Worm (Caenorhabditis elegans) whole organism, young adult: ENCODE measurements around the gene Y73B3B.1.
"Not testable (repeated sequence)": the region's sequence is repeated elsewhere in the genome, so short reads cannot be mapped to it uniquely, and the experiment has no call there.

Source experiments
- B0035.1 ChIP-seq: sonication (generic microtip); optimal IDR thresholded peaks from 2 replicates; lab custom pipeline; 2016; ENCODE audit warnings: missing genetic modification characterization, mild to moderate bottlenecking, missing compliant biosample characterization, missing genotype, missing genetic modification reagents
- B0261.1 ChIP-seq: sonication (generic microtip); optimal IDR thresholded peaks from 2 replicates; lab custom pipeline; 2016; ENCODE audit warnings: mild to moderate bottlenecking, missing genetic modification characterization, moderate library complexity, missing compliant biosample characterization
- D2030.7 ChIP-seq: fragments of 200-800 bp; sonication (Bioruptor generic); IDR thresholded peaks from 2 replicates; pipeline ENCODE4 v1.3.6; 2022; ENCODE audit warnings: missing genetic modification reagents, missing genetic modification characterization, missing compliant biosample characterization
- F37B4.10 ChIP-seq: fragments of 200-800 bp; sonication (Bioruptor generic); IDR thresholded peaks from 2 replicates; pipeline ENCODE4 v1.3.6; 2022; ENCODE audit warnings: missing genetic modification characterization, missing compliant biosample characterization
- F39B2.1 ChIP-seq: fragments of 200-800 bp; sonication (Bioruptor generic); IDR thresholded peaks from 2 replicates; pipeline ENCODE4 v1.3.6; 2022; ENCODE audit warnings: missing genetic modification reagents, missing genetic modification characterization, missing compliant biosample characterization
- F49E8.2 ChIP-seq: sonication (generic microtip); optimal IDR thresholded peaks from 3 replicates; lab custom pipeline; 2017; ENCODE audit warnings: missing genetic modification characterization, mild to moderate bottlenecking, missing compliant biosample characterization, antibody characterized with exemption, moderate library complexity; ENCODE audit not compliant: insufficient read depth
- bed-1 ChIP-seq: fragments of 200-800 bp; sonication (Bioruptor generic); IDR thresholded peaks from 2 replicates; pipeline ENCODE4 v1.3.6; 2022; ENCODE audit warnings: missing genetic modification reagents, missing genetic modification characterization, missing compliant biosample characterization
- cebp-1 ChIP-seq, 2 experiments: fragments of 200-800 bp in 1 of 2; sonication (Bioruptor generic) in 1 of 2; sonication (generic microtip) in 1 of 2; IDR thresholded peaks in 1 of 2; optimal IDR thresholded peaks in 1 of 2; 2 replicates each; pipeline versions ENCODE4 v1.3.6 to Lab custom; 2017 to 2022; ENCODE audit warnings: missing compliant biosample characterization in 2 of 2, missing genetic modification characterization in 2 of 2, mild to moderate bottlenecking in 1 of 2, missing genetic modification reagents in 1 of 2, moderate library complexity in 1 of 2
- egrh-3 ChIP-seq: fragments of 200-800 bp; sonication (Bioruptor generic); IDR thresholded peaks from 2 replicates; pipeline ENCODE4 v1.3.6; 2022; ENCODE audit warnings: missing genetic modification reagents, missing genetic modification characterization, missing compliant biosample characterization
- hmg-1.2 ChIP-seq: fragments of 200-800 bp; sonication (Bioruptor generic); IDR thresholded peaks from 2 replicates; pipeline ENCODE4 v1.3.6; 2022; ENCODE audit warnings: missing genetic modification reagents, missing genetic modification characterization, missing compliant biosample characterization
- hrde-1 ChIP-seq: sonication (generic microtip); optimal IDR thresholded peaks from 2 replicates; lab custom pipeline; 2016; ENCODE audit warnings: missing genetic modification characterization, mild to moderate bottlenecking, missing compliant biosample characterization, moderate library complexity, missing genotype, missing genetic modification reagents, borderline replicate concordance
- let-526 ChIP-seq: fragments of 200-800 bp; sonication (Bioruptor generic); IDR thresholded peaks from 2 replicates; pipeline ENCODE4 v1.3.6; 2022; ENCODE audit warnings: missing genetic modification reagents, missing genetic modification characterization, missing compliant biosample characterization
- lin-26 ChIP-seq: fragments of 200-800 bp; sonication (Bioruptor generic); IDR thresholded peaks from 2 replicates; pipeline ENCODE4 v1.3.6; 2022; ENCODE audit warnings: missing genetic modification reagents, missing genetic modification characterization, missing compliant biosample characterization
- lin-40 ChIP-seq: sonication (generic microtip); optimal IDR thresholded peaks from 2 replicates; lab custom pipeline; 2016; ENCODE audit warnings: missing genetic modification characterization, mild to moderate bottlenecking, missing compliant biosample characterization, missing genotype, missing genetic modification reagents
- lsy-27 ChIP-seq: sonication (generic microtip); optimal IDR thresholded peaks from 2 replicates; lab custom pipeline; 2017; ENCODE audit warnings: missing genetic modification characterization, mild to moderate bottlenecking, missing compliant biosample characterization, antibody characterized with exemption, missing genotype, borderline replicate concordance; ENCODE audit not compliant: insufficient read depth
- mcd-1 ChIP-seq: fragments of 200-800 bp; sonication (Bioruptor generic); IDR thresholded peaks from 2 replicates; pipeline ENCODE4 v1.3.6; 2022; ENCODE audit warnings: missing genetic modification reagents, missing genetic modification characterization, missing compliant biosample characterization
- nfyb-1 ChIP-seq: fragments of 200-800 bp; sonication (Bioruptor generic); IDR thresholded peaks from 2 replicates; pipeline ENCODE4 v1.3.6; 2022; ENCODE audit warnings: missing genetic modification reagents, missing genetic modification characterization, missing compliant biosample characterization
- rec-8 ChIP-seq, 2 experiments: sonication (generic microtip); optimal IDR thresholded peaks; 2 replicates each; lab custom pipeline; 2016; ENCODE audit warnings: mild to moderate bottlenecking in 2 of 2, missing genetic modification characterization in 2 of 2, missing genetic modification reagents in 2 of 2, missing genotype in 2 of 2, missing biosample characterization in 1 of 2, missing compliant biosample characterization in 1 of 2, moderate library complexity in 1 of 2
- rpc-1 ChIP-seq, 2 experiments: fragments of 150-350 bp in 1 of 2; sonication (generic microtip) in 1 of 2; optimal IDR thresholded peaks; 2 replicates each; lab custom pipeline; 2014 to 2018; ENCODE audit warnings: missing biosample characterization in 1 of 2, missing genetic modification characterization in 1 of 2, missing genetic modification reagents in 1 of 2, missing genotype in 1 of 2
- sdz-38 ChIP-seq: sonication (generic microtip); optimal IDR thresholded peaks from 2 replicates; lab custom pipeline; 2016; ENCODE audit warnings: missing genotype, missing genetic modification characterization, missing compliant biosample characterization
- sea-2 ChIP-seq: fragments of 200-800 bp; sonication (Bioruptor generic); IDR thresholded peaks from 2 replicates; pipeline ENCODE4 v1.3.6; 2022; ENCODE audit warnings: missing genetic modification characterization, missing compliant biosample characterization
- snpc-1.1 ChIP-seq: sonication (generic microtip); optimal IDR thresholded peaks from 2 replicates; lab custom pipeline; 2017; ENCODE audit warnings: missing genetic modification characterization, mild to moderate bottlenecking, missing compliant biosample characterization, antibody characterized with exemption, moderate library complexity, missing genotype, missing genetic modification reagents; ENCODE audit not compliant: insufficient read depth
- tbp1 ChIP-seq: fragments of 200-800 bp; sonication (Bioruptor generic); optimal IDR thresholded peaks from 2 replicates; lab custom pipeline; 2018; ENCODE audit warnings: mild to moderate bottlenecking, missing genetic modification characterization, missing compliant biosample characterization
- unc-62 ChIP-seq: fragments of 150-350 bp; optimal IDR thresholded peaks from 2 replicates; lab custom pipeline; 2014; ENCODE audit warnings: missing biosample characterization, missing genetic modification reagents, missing genetic modification characterization
- zfh-2 ChIP-seq: fragments of 200-800 bp; sonication (Bioruptor generic); conservative IDR thresholded peaks from 2 replicates; pipeline ENCODE4 v1.3.6; 2022; ENCODE audit warnings: missing genetic modification reagents, missing genetic modification characterization, missing compliant biosample characterization
- zim-3 ChIP-seq: sonication (generic microtip); optimal IDR thresholded peaks from 2 replicates; lab custom pipeline; 2017; ENCODE audit warnings: mild to moderate bottlenecking, missing genetic modification characterization, moderate library complexity, missing compliant biosample characterization
- ztf-28 ChIP-seq: fragments of 200-800 bp; sonication (Bioruptor generic); IDR thresholded peaks from 2 replicates; pipeline ENCODE4 v1.3.6; 2022; ENCODE audit warnings: missing genetic modification reagents, missing genetic modification characterization, missing compliant biosample characterization

The Y73B3B.1 gene

DNA sequence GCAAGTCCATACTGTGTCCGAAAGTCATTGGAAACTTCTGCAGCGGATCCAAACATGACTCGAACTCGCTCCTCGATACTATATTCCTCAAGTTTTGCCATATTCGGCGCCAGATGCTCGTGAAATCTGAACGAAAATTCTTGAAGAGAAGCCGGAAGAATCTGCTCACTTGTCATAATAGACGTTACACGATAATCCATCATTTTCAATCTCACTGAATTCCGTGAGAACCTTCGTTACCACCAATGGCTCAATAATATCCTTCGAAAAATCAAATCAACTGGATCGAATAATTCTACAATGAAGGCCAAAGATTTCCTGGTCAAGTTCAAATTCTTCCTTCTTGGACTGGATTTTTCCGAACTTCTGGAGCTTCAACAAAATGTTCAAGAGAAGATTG, at the start of gene Y73B3B.1:
Gene Y73B3B.1, minus strand, starts transcription at position 101 of the 400 bp plus-strand sequence.
- TF ChIP-seq unc-62 (GFP tag; lab: Kevin White, UChicago); snpc-1.1; F37B4.10: not testable (repeated sequence)

DNA sequence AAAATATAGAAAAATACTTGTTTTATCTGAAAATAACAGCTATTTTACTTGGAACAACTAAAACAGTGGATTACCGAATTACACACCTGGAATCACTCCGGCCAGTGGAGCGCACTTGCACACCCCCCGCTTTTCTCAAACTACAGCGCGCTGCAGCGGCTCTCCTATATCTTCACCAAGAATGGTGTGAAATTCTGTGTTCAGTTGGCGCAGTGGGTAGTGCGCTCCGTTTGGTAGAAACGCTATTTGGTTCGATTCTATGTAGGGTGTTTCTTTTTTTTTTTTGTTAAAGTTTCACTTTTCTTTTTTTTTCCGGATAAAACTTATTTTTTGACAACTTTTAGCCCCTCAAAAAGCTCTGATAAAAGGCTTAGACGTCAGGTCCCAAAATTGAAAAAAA, 47.5 kb upstream of the Y73B3B.1 start:
- TF ChIP-seq tbp1 (GFP tag; lab: Kevin White, UChicago) = peak; percentile 74
- peak; percentile 29 for TF ChIP-seq rpc-1 (optimal IDR thresholded peaks at IDR 0.05; lab: Kevin White, UChicago)
- TF ChIP-seq rpc-1 (tag; optimal IDR thresholded peaks at IDR 0.05; lab: Kevin White, UChicago) = peak; percentile 64
- peak; percentile 50 for TF ChIP-seq D2030.7
- TF ChIP-seq mcd-1 (GFP tag; lab: Robert Waterston, UW) = peak; percentile 69
- TF ChIP-seq lin-26 = peak; percentile 79
- TF ChIP-seq B0261.1 (tag; lab: Kevin White, UChicago) = peak; percentile 55
- TF ChIP-seq hmg-1.2 = peak; percentile 46
- 0 out of 2 replicates have a peak, but pooled peaks have one; percentile 28 for TF ChIP-seq egrh-3 (GFP tag; lab: Robert Waterston, UW)

DNA sequence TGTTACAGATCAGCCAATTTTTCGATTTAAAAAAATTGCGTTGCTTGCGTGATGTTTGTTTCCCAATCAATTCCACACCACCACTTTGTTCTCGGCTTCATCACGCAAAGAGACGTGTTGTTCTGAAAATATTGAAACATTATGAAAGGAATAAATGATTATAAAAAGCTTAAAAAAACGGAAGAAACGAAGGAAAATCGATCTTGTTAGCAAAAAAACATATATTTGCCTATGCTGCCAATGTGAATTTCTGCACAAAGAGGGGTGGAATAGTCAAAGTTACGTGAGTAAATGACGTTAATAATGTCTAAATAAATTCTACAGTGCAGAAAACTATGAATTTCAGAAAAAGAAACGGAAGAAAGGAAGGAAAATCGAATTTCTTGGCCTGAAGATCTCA, 28.0 kb upstream of the Y73B3B.1 start, which contains the start of gene AC8.10:
Gene AC8.10, minus strand, starts transcription at position 101 of the 400 bp plus-strand sequence.
- TF ChIP-seq hrde-1 (tag; lab: Kevin White, UChicago); sea-2 (GFP tag; lab: Robert Waterston, UW); F49E8.2 (tag; lab: Kevin White, UChicago): not testable (repeated sequence)

DNA sequence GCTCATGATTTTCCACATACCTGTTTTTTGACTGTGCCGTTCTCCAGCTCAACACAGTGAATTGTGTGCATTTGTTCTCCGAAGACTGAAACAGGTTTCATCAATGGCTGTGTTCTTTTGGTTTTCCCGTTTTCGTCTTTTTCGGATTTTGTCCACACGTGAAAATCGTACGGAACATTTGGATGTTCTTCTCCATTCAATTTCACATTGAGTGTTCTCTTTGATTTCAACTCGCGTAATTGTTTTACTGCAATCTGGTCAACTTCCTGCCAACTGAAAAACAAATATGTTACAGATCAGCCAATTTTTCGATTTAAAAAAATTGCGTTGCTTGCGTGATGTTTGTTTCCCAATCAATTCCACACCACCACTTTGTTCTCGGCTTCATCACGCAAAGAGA, 18.3 kb upstream of the Y73B3B.1 start, which contains the start of gene AC8.3:
Gene AC8.3, minus strand, starts transcription at position 101 of the 400 bp plus-strand sequence.
- not testable (repeated sequence) for TF ChIP-seq zim-3 (tag; lab: Kevin White, UChicago); lin-40 (tag; lab: Kevin White, UChicago); hmg-1.2

DNA sequence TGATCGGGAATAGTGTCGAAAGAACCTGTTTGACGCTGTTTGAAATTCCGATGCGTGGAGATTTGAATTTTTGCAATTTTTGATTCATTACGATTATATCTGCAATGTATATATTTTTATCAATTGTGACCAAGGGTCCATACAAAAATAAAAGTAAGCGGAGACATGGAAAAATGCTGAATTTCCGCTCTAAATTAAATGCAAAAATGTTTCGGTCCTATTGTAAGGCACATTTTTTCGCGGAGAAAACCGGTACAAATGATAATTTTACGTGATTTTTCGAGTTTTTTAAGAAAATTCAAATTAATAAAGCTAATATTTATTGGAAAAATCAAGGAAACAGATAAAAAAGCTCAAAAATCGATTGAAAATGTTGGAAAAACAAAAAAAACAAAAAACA, 4.4 kb upstream of the Y73B3B.1 start, which contains the start of gene set-28:
Gene set-28, minus strand, starts transcription at position 101 of the 400 bp plus-strand sequence.
- not testable (repeated sequence) for TF ChIP-seq hmg-1.2; rec-8 (tag; optimal IDR thresholded peaks at IDR 0.05; lab: Kevin White, UChicago); B0035.1 (tag; lab: Kevin White, UChicago)

DNA sequence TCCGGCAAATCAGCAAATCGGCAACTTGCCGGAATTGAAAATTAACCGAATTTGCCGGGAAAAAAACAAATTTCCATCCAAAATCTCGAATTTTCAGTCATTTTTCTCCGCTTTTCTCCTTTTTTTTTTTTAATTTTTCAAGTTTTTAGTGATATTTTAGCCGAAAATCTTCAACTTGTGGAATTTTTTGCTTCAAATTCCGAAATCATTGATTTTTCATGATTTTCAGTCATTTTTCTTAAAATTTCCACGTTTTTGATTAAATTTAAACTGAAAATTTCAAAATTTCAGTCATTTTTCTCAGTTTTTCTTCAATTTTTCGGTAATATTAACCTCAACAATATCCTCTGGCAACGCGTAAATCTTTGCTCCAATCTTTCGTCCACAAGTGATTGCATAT, 1.3 kb downstream of the Y73B3B.1 start, which contains the start of gene Y73B3B.3:
Gene Y73B3B.3, plus strand, starts transcription at position 301 of the 400 bp plus-strand sequence.
- TF ChIP-seq ztf-28 (GFP tag; lab: Robert Waterston, UW); cebp-1 (GFP tag; IDR thresholded peaks at IDR 0.05; lab: Robert Waterston, UW); cebp-1 (tag; optimal IDR thresholded peaks at IDR 0.05; lab: Kevin White, UChicago); lsy-27: not testable (repeated sequence)

DNA sequence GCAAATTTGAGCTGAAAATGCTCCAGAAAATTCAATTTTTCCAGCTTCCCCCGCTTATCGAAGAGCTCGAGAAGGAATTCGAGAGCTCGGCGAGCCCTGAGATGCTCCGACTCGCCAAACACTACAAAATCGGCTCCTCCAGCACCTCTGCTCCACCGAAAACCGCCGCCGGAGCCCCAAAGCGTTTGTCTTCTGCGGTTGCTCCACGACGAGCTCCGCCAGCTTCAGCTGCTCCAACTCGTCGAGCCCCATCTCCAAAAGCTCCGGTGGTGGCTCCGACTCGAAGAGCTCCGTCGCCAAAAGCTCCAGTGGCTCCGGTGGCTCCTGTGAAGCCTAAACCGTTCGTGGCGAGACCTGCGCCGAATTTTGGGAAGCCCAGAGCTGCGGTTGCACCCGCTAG, 14.6 kb downstream of the Y73B3B.1 start:
- TF ChIP-seq egrh-3 (GFP tag; lab: Robert Waterston, UW) (peak; percentile 90), tbp1 (GFP tag; lab: Kevin White, UChicago) (no peak), bed-1 (0 out of 2 replicates have a peak, but pooled peaks have one; percentile 64), zfh-2 (GFP tag; lab: Robert Waterston, UW) (peak; percentile 76), sdz-38 (tag; lab: Kevin White, UChicago) (no peak), nfyb-1 (0 out of 2 replicates have a peak, but pooled peaks have one; percentile 22), cebp-1 (GFP tag; IDR thresholded peaks at IDR 0.05; lab: Robert Waterston, UW) (no peak), cebp-1 (tag; optimal IDR thresholded peaks at IDR 0.05; lab: Kevin White, UChicago) (no peak), let-526 (GFP tag; lab: Robert Waterston, UW) (no peak), F39B2.1 (GFP tag; lab: Robert Waterston, UW) (no peak)
